Fruit fly (Drosophila melanogaster): Measurements from ENCODE around the gene CG3308.

The CG3308 gene

DNA sequence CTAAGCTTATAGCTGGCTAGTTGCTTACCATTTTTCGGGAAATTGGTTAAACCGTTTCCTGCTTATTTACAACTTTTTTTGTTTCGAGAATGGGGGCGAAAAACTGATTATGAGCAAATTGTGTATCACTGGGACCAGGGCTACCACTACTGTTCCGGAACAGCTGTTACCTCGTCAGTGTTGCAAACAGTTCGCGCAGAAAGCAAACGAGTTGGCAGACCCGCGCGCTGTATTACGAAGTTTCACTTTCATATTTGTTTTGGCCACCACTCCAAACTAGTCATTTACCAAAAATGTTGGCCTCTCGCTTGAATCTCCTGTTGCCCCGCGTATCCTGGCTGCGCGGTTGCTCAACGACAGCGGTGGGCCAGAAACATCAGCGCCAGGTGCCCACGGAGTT, 3.7 kb downstream of the CG3308 start, which contains the start of the genes AP-2sigma and Idi (continued):
- TF ChIP-seq sc (optimal IDR thresholded peaks at IDR 0.05), result no peak
- TF ChIP-seq sc (GFP tag; optimal IDR thresholded peaks at IDR 0.05), result no peak
- TF ChIP-seq CG4282 (GFP tag; optimal IDR thresholded peaks at IDR 0.05), result no peak
- TF ChIP-seq Sox100B (GFP tag; optimal IDR thresholded peaks at IDR 0.05), result no peak
- TF ChIP-seq scrt (GFP tag; optimal IDR thresholded peaks at IDR 0.05), result no peak
- peak; percentile 1 for TF ChIP-seq CG4820 (GFP tag; optimal IDR thresholded peaks at IDR 0.05)
- TF ChIP-seq tup (GFP tag; optimal IDR thresholded peaks at IDR 0.05), result no peak
- no peak; the same call in 1 of the 2 replicates for TF ChIP-seq ranshi (GFP tag; IDR thresholded peaks at IDR 0.05)
- no peak for TF ChIP-seq CG8359 (GFP tag; optimal IDR thresholded peaks at IDR 0.05; ENCODE audit: borderline replicate concordance)
- peak; percentile 14 for TF ChIP-seq Dip3 (GFP tag; optimal IDR thresholded peaks at IDR 0.05)
- TF ChIP-seq Dref (GFP tag; IDR thresholded peaks at IDR 0.05), result peak; percentile 41; the same call in 1 of the 2 replicates
- TF ChIP-seq CG15073 (GFP tag; optimal IDR thresholded peaks at IDR 0.05), result no peak
- no peak for TF ChIP-seq PHDP (tag; optimal IDR thresholded peaks at IDR 0.05)
- TF ChIP-seq Bteb2 (GFP tag; optimal IDR thresholded peaks at IDR 0.05), result no peak
- TF ChIP-seq usp (GFP tag; optimal IDR thresholded peaks at IDR 0.05), result no peak
- TF ChIP-seq CG15514 (GFP tag; optimal IDR thresholded peaks at IDR 0.05), result peak; percentile 96
- no peak for TF ChIP-seq sim (GFP tag; IDR thresholded peaks at IDR 0.05)
- no peak for TF ChIP-seq zen2 (GFP tag; IDR thresholded peaks at IDR 0.05; ENCODE audit: partially characterized antibody)
- TF ChIP-seq CG2889 (GFP tag; IDR thresholded peaks at IDR 0.05), result no peak
- TF ChIP-seq Bdp1 (GFP tag; optimal IDR thresholded peaks at IDR 0.05), result peak; percentile 25
- peak; percentile 32 for TF ChIP-seq CG15479 (GFP tag; optimal IDR thresholded peaks at IDR 0.05)
- TF ChIP-seq CG14860 (GFP tag; IDR thresholded peaks at IDR 0.05; ENCODE audit: partially characterized antibody), result no peak
- no peak for TF ChIP-seq CG15269 (tag; optimal IDR thresholded peaks at IDR 0.05)
- TF ChIP-seq CG11560 (tag; IDR thresholded peaks at IDR 0.05), result no peak
- TF ChIP-seq CG9932 (GFP tag; IDR thresholded peaks at IDR 0.05), result peak; percentile 52
- no peak for TF ChIP-seq TFAM (GFP tag; optimal IDR thresholded peaks at IDR 0.05)
- TF ChIP-seq tin (GFP tag; optimal IDR thresholded peaks at IDR 0.05), result no peak
- TF ChIP-seq CG15696 (tag; optimal IDR thresholded peaks at IDR 0.05), result no peak
- no peak for TF ChIP-seq CG10321 (GFP tag; IDR thresholded peaks at IDR 0.05)
- peak; percentile 50 for TF ChIP-seq CG33557 (GFP tag; optimal IDR thresholded peaks at IDR 0.05)
- no peak for TF ChIP-seq hth (optimal IDR thresholded peaks at IDR 0.05)
- TF ChIP-seq CG34376 (GFP tag; optimal IDR thresholded peaks at IDR 0.05), result peak; percentile 60
- TF ChIP-seq Taf1 (GFP tag; IDR thresholded peaks at IDR 0.05), result no peak
- TF ChIP-seq HmgZ (tag; optimal IDR thresholded peaks at IDR 0.05), result peak; percentile 81
- TF ChIP-seq Dad (GFP tag; optimal IDR thresholded peaks at IDR 0.05), result no peak
- 0 out of 2 replicates have a peak, but pooled peaks have one; percentile 10 for TF ChIP-seq lmd (GFP tag; IDR thresholded peaks at IDR 0.05)
- no peak for TF ChIP-seq Rx (GFP tag; IDR thresholded peaks at IDR 0.05)
- no peak for TF ChIP-seq gt (GFP tag; IDR thresholded peaks at IDR 0.05)
- no peak for TF ChIP-seq cad (GFP tag; optimal IDR thresholded peaks at IDR 0.05)
- TF ChIP-seq BEAF-32 (GFP tag; optimal IDR thresholded peaks at IDR 0.05), result peak; percentile 46
- peak; percentile 6 for TF ChIP-seq pho (GFP tag; optimal IDR thresholded peaks at IDR 0.05)
- no peak for TF ChIP-seq CG5180 (GFP tag; optimal IDR thresholded peaks at IDR 0.05)
- TF ChIP-seq nmo (GFP tag; optimal IDR thresholded peaks at IDR 0.05), result peak; percentile 28
- peak; percentile 51 for TF ChIP-seq CG34224 (GFP tag; IDR thresholded peaks at IDR 0.05; ENCODE audit: partially characterized antibody)
- peak; percentile 10 for TF ChIP-seq lilli (GFP tag; optimal IDR thresholded peaks at IDR 0.05)
- TF ChIP-seq eyg (GFP tag; optimal IDR thresholded peaks at IDR 0.05), result no peak
- no peak for TF ChIP-seq CG30431 (GFP tag; optimal IDR thresholded peaks at IDR 0.05)
- no peak for TF ChIP-seq gcm2 (GFP tag; optimal IDR thresholded peaks at IDR 0.05)
- peak; percentile 16 for TF ChIP-seq Mes4 (GFP tag; optimal IDR thresholded peaks at IDR 0.05)
- no peak for TF ChIP-seq chif (GFP tag; optimal IDR thresholded peaks at IDR 0.05)
- TF ChIP-seq onecut (GFP tag; IDR thresholded peaks at IDR 0.05), result no peak
- no peak; the same call in 2 of the 3 replicates for TF ChIP-seq knrl (GFP tag; IDR thresholded peaks at IDR 0.05; ENCODE audit: partially characterized antibody)
